Fruit fly (Drosophila melanogaster) whole organism, embryonic: Measurements from ENCODE around the gene CG4942.

Experiments
- CG15073 ChIP-seq: fragments of 200-800 bp; sonication (Bioruptor generic); optimal IDR thresholded peaks from 2 replicates; lab custom pipeline; 2016; ENCODE audit warnings: missing biosample characterization, missing genetic modification characterization
- CG17568 ChIP-seq: fragments of 200-800 bp; sonication (Bioruptor generic); optimal IDR thresholded peaks from 2 replicates; lab custom pipeline; 2018; ENCODE audit warnings: missing biosample characterization, mild to moderate bottlenecking, missing genetic modification characterization, moderate library complexity
- CG17802 ChIP-seq: fragments of 200-800 bp; sonication (Bioruptor generic); optimal IDR thresholded peaks from 2 replicates; lab custom pipeline; 2018; ENCODE audit warnings: missing biosample characterization, mild to moderate bottlenecking, missing genetic modification characterization, moderate library complexity
- CG1792 ChIP-seq: fragments of 200-800 bp; sonication (Bioruptor generic); optimal IDR thresholded peaks from 2 replicates; lab custom pipeline; 2016; ENCODE audit warnings: missing biosample characterization, missing genetic modification characterization
- CG5953 ChIP-seq: fragments of 200-800 bp; sonication (Bioruptor generic); IDR thresholded peaks from 2 replicates; pipeline ENCODE4 v1.3.6; 2022; ENCODE audit warnings: missing biosample characterization, missing genetic modification characterization
- CoRest ChIP-seq: fragments of 200-800 bp; sonication (Bioruptor generic); optimal IDR thresholded peaks from 3 replicates; lab custom pipeline; 2018; ENCODE audit warnings: missing biosample characterization, mild to moderate bottlenecking, missing genetic modification characterization, moderate library complexity
- H2.0 ChIP-seq: fragments of 200-800 bp; sonication (Bioruptor generic); IDR thresholded peaks from 2 replicates; pipeline ENCODE4 v1.3.6; 2022; ENCODE audit warnings: missing biosample characterization, missing genetic modification characterization
- Hey ChIP-seq: fragments of 200-800 bp; sonication (Bioruptor generic); optimal IDR thresholded peaks from 3 replicates; lab custom pipeline; 2018; ENCODE audit warnings: missing biosample characterization, mild to moderate bottlenecking, missing genetic modification characterization
- Med ChIP-seq: fragments of 200-800 bp; sonication (Bioruptor generic); peaks from one replicate; lab custom pipeline; 2016; ENCODE audit warnings: missing biosample characterization, missing genetic modification characterization, mild to moderate bottlenecking, inconsistent platforms, moderate library complexity
- Neu2 ChIP-seq: fragments of 200-800 bp; sonication (Bioruptor generic); optimal IDR thresholded peaks from 3 replicates; lab custom pipeline; 2016; ENCODE audit warnings: missing biosample characterization, missing genetic modification characterization, borderline replicate concordance
- chinmo ChIP-seq: fragments of 200-800 bp; sonication (Bioruptor generic); IDR thresholded peaks from 4 replicates; pipeline ENCODE4 v1.3.6; 2022; ENCODE audit warnings: missing biosample characterization, missing genetic modification characterization; ENCODE audit not compliant: partially characterized antibody
- gcm ChIP-seq: fragments of 200-800 bp; sonication (Bioruptor generic); optimal IDR thresholded peaks from 2 replicates; lab custom pipeline; 2019; ENCODE audit warnings: missing biosample characterization, mild to moderate bottlenecking, missing genetic modification characterization, moderate library complexity
- hth ChIP-seq: fragments of >200 bp; optimal IDR thresholded peaks from 2 replicates; lab custom pipeline; 2017; ENCODE audit warnings: inconsistent platforms
- klu ChIP-seq: fragments of 200-800 bp; sonication (Bioruptor generic); IDR thresholded peaks from 2 replicates; pipeline ENCODE4 v1.3.6; 2022; ENCODE audit warnings: missing biosample characterization, missing genetic modification characterization

- no peak for TF ChIP-seq CG17802 (tag; lab: Kevin White, UChicago)
- no peak for TF ChIP-seq hth (lab: Kevin White, UChicago)
- no peak for TF ChIP-seq CG5953 (GFP tag; lab: Robert Waterston, UW)
- no peak for TF ChIP-seq CG1792 (GFP tag; lab: Kevin White, UChicago)
- TF ChIP-seq Neu2 (GFP tag; lab: Kevin White, UChicago): no peak
- TF ChIP-seq Hey: no peak
- TF ChIP-seq klu (GFP tag; lab: Robert Waterston, UW): no peak
- peak; percentile 59 for TF ChIP-seq Med
- TF ChIP-seq CoRest (tag; lab: Kevin White, UChicago): no peak
- TF ChIP-seq H2.0 (GFP tag; lab: Robert Waterston, UW): no peak
- TF ChIP-seq CG15073 (GFP tag; lab: Kevin White, UChicago): no peak
- no peak for TF ChIP-seq gcm (GFP tag; lab: Kevin White, UChicago)
- TF ChIP-seq CG17568 (GFP tag; lab: Kevin White, UChicago): no peak
- TF ChIP-seq chinmo: no peak
Observed at dm6 chr3L:9054822-9055407, 18.0 kb upstream of the CG4942 start.
